Fruit fly (Drosophila melanogaster) whole organism, prepupa: ENCODE data around the gene frma.
A peak's percentile ranks its signal among the peaks of the same experiment; 100 is the strongest.

ENCODE experiments used
- Blimp-1 ChIP-seq: fragments of 200-800 bp; sonication (Bioruptor generic); optimal IDR thresholded peaks from 3 replicates; lab custom pipeline; 2017; ENCODE audit warnings: missing biosample characterization, missing genetic modification characterization, mild to moderate bottlenecking, moderate library complexity, missing genetic modification reagents
- CG10631 ChIP-seq: fragments of 200-800 bp; sonication (Bioruptor generic); optimal IDR thresholded peaks from 2 replicates; lab custom pipeline; 2016; ENCODE audit warnings: missing biosample characterization, missing genetic modification characterization
- CG11294 ChIP-seq: fragments of 200-800 bp; sonication (Bioruptor generic); IDR thresholded peaks from 2 replicates; pipeline ENCODE4 v1.3.6; 2022; ENCODE audit warnings: missing biosample characterization, missing genetic modification characterization
- CG11762 ChIP-seq: fragments of 200-800 bp; sonication (Bioruptor generic); optimal IDR thresholded peaks from 3 replicates; lab custom pipeline; 2016; ENCODE audit warnings: missing biosample characterization, missing genetic modification characterization; ENCODE audit not compliant: insufficient read depth
- CG15336 ChIP-seq: fragments of 200-800 bp; sonication (Bioruptor generic); IDR thresholded peaks from 2 replicates; pipeline ENCODE4 v1.3.6; 2022; ENCODE audit warnings: missing biosample characterization, missing genetic modification characterization
- CG1621 ChIP-seq: fragments of 200-800 bp; sonication (Bioruptor generic); optimal IDR thresholded peaks from 3 replicates; lab custom pipeline; 2018; ENCODE audit warnings: missing biosample characterization, mild to moderate bottlenecking, missing genetic modification characterization
- CG16779 ChIP-seq: fragments of 200-800 bp; sonication (Bioruptor generic); optimal IDR thresholded peaks from 3 replicates; lab custom pipeline; 2017; ENCODE audit warnings: missing biosample characterization, mild to moderate bottlenecking, missing genetic modification characterization
- CG3032 ChIP-seq: fragments of 200-800 bp; optimal IDR thresholded peaks from 2 replicates; lab custom pipeline; 2019; ENCODE audit warnings: missing biosample characterization, mild to moderate bottlenecking, missing genetic modification characterization, moderate library complexity
- CG31627 ChIP-seq: fragments of 200-800 bp; sonication (Bioruptor generic); optimal IDR thresholded peaks from 3 replicates; lab custom pipeline; 2016; ENCODE audit warnings: missing biosample characterization, missing genetic modification characterization
- CG32006 ChIP-seq: fragments of 200-800 bp; sonication (Bioruptor generic); optimal IDR thresholded peaks from 3 replicates; lab custom pipeline; 2017; ENCODE audit warnings: missing biosample characterization, mild to moderate bottlenecking, missing genetic modification characterization
- CG34406 ChIP-seq: fragments of 200-800 bp; sonication (Bioruptor generic); optimal IDR thresholded peaks from 3 replicates; lab custom pipeline; 2016; ENCODE audit warnings: missing biosample characterization, missing genetic modification characterization
- CG3919 ChIP-seq: fragments of 200-800 bp; sonication (Bioruptor generic); optimal IDR thresholded peaks from 3 replicates; lab custom pipeline; 2016; ENCODE audit warnings: missing biosample characterization, missing genetic modification characterization
- CG4318 ChIP-seq: fragments of 200-800 bp; sonication (Bioruptor generic); optimal IDR thresholded peaks from 3 replicates; lab custom pipeline; 2017; ENCODE audit warnings: missing biosample characterization, mild to moderate bottlenecking, missing genetic modification characterization
- CG6163 ChIP-seq: fragments of 200-800 bp; sonication (Bioruptor generic); IDR thresholded peaks from 3 replicates; pipeline ENCODE4 v1.3.6; 2022; ENCODE audit warnings: missing biosample characterization, missing genetic modification characterization
- CG6792 ChIP-seq: fragments of 200-800 bp; sonication (Bioruptor generic); optimal IDR thresholded peaks from 3 replicates; lab custom pipeline; 2016; ENCODE audit warnings: missing biosample characterization, missing genetic modification characterization
- CG6808 ChIP-seq: fragments of 200-800 bp; sonication (Bioruptor generic); optimal IDR thresholded peaks from 3 replicates; lab custom pipeline; 2017; ENCODE audit warnings: missing biosample characterization, missing genetic modification characterization, mild to moderate bottlenecking, moderate library complexity, missing genetic modification reagents
- CG6854 ChIP-seq: fragments of 200-800 bp; sonication (Bioruptor generic); optimal IDR thresholded peaks from 2 replicates; lab custom pipeline; 2017; ENCODE audit warnings: missing biosample characterization, mild to moderate bottlenecking, missing genetic modification characterization
- CG7368 ChIP-seq: fragments of 200-800 bp; sonication (Bioruptor generic); optimal IDR thresholded peaks from 3 replicates; lab custom pipeline; 2016; ENCODE audit warnings: missing biosample characterization, missing genetic modification characterization
- CG8119 ChIP-seq: fragments of 200-800 bp; sonication (Bioruptor generic); IDR thresholded peaks from 3 replicates; pipeline ENCODE4 v1.3.6; 2022; ENCODE audit warnings: missing biosample characterization, missing genetic modification characterization
- CG8632 ChIP-seq: fragments of 200-800 bp; sonication (Bioruptor generic); optimal IDR thresholded peaks from 3 replicates; lab custom pipeline; 2016; ENCODE audit warnings: missing biosample characterization, missing genetic modification characterization
- Eip75B ChIP-seq: fragments of 200-800 bp; sonication (Bioruptor generic); optimal IDR thresholded peaks from 3 replicates; lab custom pipeline; 2016; ENCODE audit warnings: missing biosample characterization, missing genetic modification characterization
- Eip78C ChIP-seq: fragments of 200-800 bp; sonication (Bioruptor generic); peaks from one replicate; lab custom pipeline; 2016; ENCODE audit warnings: missing biosample characterization, missing genetic modification characterization
- Eip93F ChIP-seq: fragments of 200-800 bp; sonication (Bioruptor generic); optimal IDR thresholded peaks from 2 replicates; lab custom pipeline; 2016; ENCODE audit warnings: missing biosample characterization, mild to moderate bottlenecking, missing genetic modification characterization
- Ets96B ChIP-seq: fragments of 200-800 bp; optimal IDR thresholded peaks from 2 replicates; lab custom pipeline; 2019; ENCODE audit warnings: missing biosample characterization, mild to moderate bottlenecking, missing genetic modification characterization, moderate library complexity
- Gug ChIP-seq: fragments of 200-800 bp; sonication (Bioruptor generic); IDR thresholded peaks from 2 replicates; pipeline ENCODE4 v1.3.6; 2022; ENCODE audit warnings: missing biosample characterization, missing genetic modification characterization
- Hr38 ChIP-seq: sonication (Bioruptor generic); optimal IDR thresholded peaks from 2 replicates; lab custom pipeline; 2016; ENCODE audit warnings: missing biosample characterization, missing genetic modification characterization
- Hr39 ChIP-seq: fragments of 200-800 bp; sonication (Bioruptor generic); optimal IDR thresholded peaks from 2 replicates; lab custom pipeline; 2016; ENCODE audit warnings: missing biosample characterization, missing genetic modification characterization
- Hr4 ChIP-seq: fragments of 200-800 bp; sonication (Bioruptor generic); optimal IDR thresholded peaks from 3 replicates; lab custom pipeline; 2016; ENCODE audit warnings: missing biosample characterization, missing genetic modification characterization
- Lpt ChIP-seq: fragments of 200-800 bp; sonication (Bioruptor generic); optimal IDR thresholded peaks from 3 replicates; lab custom pipeline; 2016; ENCODE audit warnings: missing biosample characterization, missing genetic modification characterization
- Met ChIP-seq: fragments of 200-800 bp; sonication (Bioruptor generic); optimal IDR thresholded peaks from 3 replicates; lab custom pipeline; 2016; ENCODE audit warnings: missing biosample characterization, missing genetic modification characterization
- Sox102F ChIP-seq: fragments of 200-800 bp; sonication (Bioruptor generic); optimal IDR thresholded peaks from 2 replicates; lab custom pipeline; 2016; ENCODE audit warnings: missing biosample characterization, mild to moderate bottlenecking, missing genetic modification characterization
- acj6 ChIP-seq: fragments of 200-800 bp; sonication (Bioruptor generic); optimal IDR thresholded peaks from 3 replicates; lab custom pipeline; 2016; ENCODE audit warnings: missing biosample characterization, missing genetic modification characterization
- dac ChIP-seq: fragments of 200-800 bp; sonication (Bioruptor generic); optimal IDR thresholded peaks from 2 replicates; lab custom pipeline; 2017; ENCODE audit warnings: missing biosample characterization, mild to moderate bottlenecking, missing genetic modification characterization
- dsx ChIP-seq: fragments of 200-800 bp; optimal IDR thresholded peaks from 3 replicates; lab custom pipeline; 2019; ENCODE audit warnings: missing biosample characterization, mild to moderate bottlenecking, missing genetic modification characterization, moderate library complexity; ENCODE audit not compliant: poor library complexity, severe bottlenecking
- eg ChIP-seq: fragments of 200-800 bp; sonication (Bioruptor generic); IDR thresholded peaks from 3 replicates; pipeline ENCODE4 v1.3.6; 2022; ENCODE audit warnings: missing biosample characterization, missing genetic modification characterization
- esn ChIP-seq: fragments of 200-800 bp; sonication (Bioruptor generic); optimal IDR thresholded peaks from 2 replicates; lab custom pipeline; 2016; ENCODE audit warnings: missing biosample characterization, mild to moderate bottlenecking, missing genetic modification characterization, moderate library complexity
- fkh ChIP-seq: fragments of 200-800 bp; sonication (Bioruptor generic); optimal IDR thresholded peaks from 3 replicates; lab custom pipeline; 2017; ENCODE audit warnings: missing biosample characterization, mild to moderate bottlenecking, missing genetic modification characterization, moderate library complexity
- lz ChIP-seq: fragments of 200-800 bp; sonication (Bioruptor generic); optimal IDR thresholded peaks from 3 replicates; lab custom pipeline; 2016; ENCODE audit warnings: missing biosample characterization, missing genetic modification characterization
- net ChIP-seq: fragments of 200-800 bp; sonication (Bioruptor generic); optimal IDR thresholded peaks from 3 replicates; lab custom pipeline; 2016; ENCODE audit warnings: missing biosample characterization, missing genetic modification characterization
- salr ChIP-seq, 2 experiments: fragments of 200-800 bp; sonication (Bioruptor generic); optimal IDR thresholded peaks; 3 replicates each; lab custom pipeline; 2016 to 2018; ENCODE audit warnings: missing biosample characterization in 2 of 2, missing genetic modification characterization in 2 of 2, mild to moderate bottlenecking in 1 of 2
- ss ChIP-seq, 2 experiments: fragments of 200-800 bp; sonication (Bioruptor generic); optimal IDR thresholded peaks; 2 replicates in 1 of 2; 3 replicates in 1 of 2; lab custom pipeline; 2017 to 2018; ENCODE audit warnings: mild to moderate bottlenecking in 2 of 2, missing biosample characterization in 2 of 2, missing genetic modification characterization in 2 of 2, moderate library complexity in 1 of 2
- topi ChIP-seq: fragments of 200-800 bp; sonication (Bioruptor generic); optimal IDR thresholded peaks from 3 replicates; lab custom pipeline; 2016; ENCODE audit warnings: missing biosample characterization, missing genetic modification characterization
- vri ChIP-seq: fragments of 200-800 bp; sonication (Bioruptor generic); optimal IDR thresholded peaks from 3 replicates; lab custom pipeline; 2016; ENCODE audit warnings: missing biosample characterization, mild to moderate bottlenecking, missing genetic modification characterization

Gene frma

dm6 chrX:5516783-5517571 lies 21.1 kb upstream of the frma start (continued):
- TF ChIP-seq CG6808 (GFP tag; lab: Kevin White, UChicago) (no peak), CG7368 (no peak), CG6163 (GFP tag; lab: Robert Waterston, UW) (no peak), Sox102F (GFP tag; lab: Kevin White, UChicago) (peak; percentile 44), vri (GFP tag; lab: Kevin White, UChicago) (peak; percentile 22), CG6854 (peak; percentile 56), CG11294 (GFP tag; lab: Robert Waterston, UW) (no peak), dac (GFP tag; lab: Kevin White, UChicago) (no peak), CG34406 (GFP tag; lab: Kevin White, UChicago) (peak; percentile 40), CG16779 (no peak), topi (peak; percentile 50), acj6 (GFP tag; lab: Kevin White, UChicago) (peak; percentile 42), CG1621 (tag; lab: Kevin White, UChicago) (peak; percentile 50), CG3919 (GFP tag; lab: Kevin White, UChicago) (peak; percentile 31), ss (GFP tag; optimal IDR thresholded peaks at IDR 0.05; lab: Kevin White, UChicago) (peak; percentile 31 to 45)

dm6 chrX:5515903-5516658 lies 20.2 kb upstream of the frma start, which contains the start of gene CG12730:
TSS of gene CG12730 (plus strand) at chrX:5516608.
- TF ChIP-seq esn (no peak), CG8119 (GFP tag; lab: Robert Waterston, UW) (peak; percentile 32; the same call in 2 of the 3 replicates), CG15336 (GFP tag; lab: Robert Waterston, UW) (peak; percentile 40; the same call in 1 of the 2 replicates), CG3032 (no peak), CG32006 (GFP tag; lab: Kevin White, UChicago) (peak; percentile 1), lz (peak; percentile 0), eg (peak; percentile 53; the same call in 2 of the 3 replicates), Hr4 (GFP tag; lab: Kevin White, UChicago) (peak; percentile 38)

dm6 chrX:5515151-5515550 lies 19.3 kb upstream of the frma start:
- TF ChIP-seq CG31627 = no peak
- no peak for TF ChIP-seq Met (GFP tag; lab: Kevin White, UChicago)
- TF ChIP-seq CG6163 (GFP tag; lab: Robert Waterston, UW) = no peak
- TF ChIP-seq net (GFP tag; lab: Kevin White, UChicago) = no peak
- TF ChIP-seq CG32006 (GFP tag; lab: Kevin White, UChicago) = no peak
- no peak for TF ChIP-seq dsx (GFP tag; lab: Kevin White, UChicago)
- no peak for TF ChIP-seq Eip78C
- no peak for TF ChIP-seq Eip75B
- no peak for TF ChIP-seq Blimp-1 (GFP tag; lab: Kevin White, UChicago)
- TF ChIP-seq CG7368 = no peak
- no peak for TF ChIP-seq CG34406 (GFP tag; lab: Kevin White, UChicago)
- TF ChIP-seq Ets96B (tag; lab: Kevin White, UChicago) = no peak
- no peak for TF ChIP-seq Gug (GFP tag; lab: Robert Waterston, UW)
- TF ChIP-seq CG11294 (GFP tag; lab: Robert Waterston, UW) = no peak
- TF ChIP-seq CG10631 (GFP tag; lab: Kevin White, UChicago) = no peak

- TF ChIP-seq Lpt (GFP tag; lab: Kevin White, UChicago) = no peak
- TF ChIP-seq CG31627 = no peak
- no peak for TF ChIP-seq CG7368
- TF ChIP-seq CG6792 (GFP tag; lab: Kevin White, UChicago) = no peak
- no peak for TF ChIP-seq CG3919 (GFP tag; lab: Kevin White, UChicago)
- no peak for TF ChIP-seq CG10631 (GFP tag; lab: Kevin White, UChicago)
- TF ChIP-seq Sox102F (GFP tag; lab: Kevin White, UChicago) = no peak
- no peak for TF ChIP-seq Gug (GFP tag; lab: Robert Waterston, UW)
- TF ChIP-seq CG34406 (GFP tag; lab: Kevin White, UChicago) = no peak
- TF ChIP-seq CG4318 (GFP tag; lab: Kevin White, UChicago) = no peak
- no peak for TF ChIP-seq Hr38
- no peak for TF ChIP-seq CG11762
- no peak for TF ChIP-seq fkh (GFP tag; lab: Kevin White, UChicago)
- TF ChIP-seq CG8632 = no peak
- TF ChIP-seq salr (GFP tag; optimal IDR thresholded peaks at IDR 0.05; lab: Kevin White, UChicago) = no peak
- TF ChIP-seq Hr39 (GFP tag; lab: Kevin White, UChicago) = no peak
- TF ChIP-seq Eip93F (GFP tag; lab: Kevin White, UChicago) = no peak
- no peak for TF ChIP-seq CG6854
Observed at dm6 chrX:5511167-5511566, 15.3 kb upstream of the frma start.
